Fruit fly (Drosophila melanogaster) whole organism, embryonic: ENCODE results near the gene CG6933.
A peak's percentile ranks its signal among the peaks of the same experiment; 100 is the strongest.

ENCODE experiments used
- Aef1 ChIP-seq: fragments of 200-800 bp; sonication (Bioruptor generic); IDR thresholded peaks from 3 replicates; pipeline ENCODE4 v1.3.6; 2022; ENCODE audit warnings: missing biosample characterization, missing genetic modification characterization
- Atf6 ChIP-seq: fragments of 200-800 bp; sonication (Bioruptor generic); IDR thresholded peaks from 2 replicates; pipeline ENCODE4 v1.3.6; 2022; ENCODE audit warnings: missing biosample characterization, missing genetic modification characterization
- B-H2 ChIP-seq: fragments of 200-800 bp; sonication (Bioruptor generic); optimal IDR thresholded peaks from 2 replicates; lab custom pipeline; 2018; ENCODE audit warnings: missing biosample characterization, mild to moderate bottlenecking, missing genetic modification characterization
- BtbVII ChIP-seq: fragments of 200-800 bp; sonication (Bioruptor generic); optimal IDR thresholded peaks from 3 replicates; lab custom pipeline; 2017; ENCODE audit warnings: missing biosample characterization, mild to moderate bottlenecking, missing genetic modification characterization
- CG10267 ChIP-seq: fragments of 200-800 bp; sonication (Bioruptor generic); optimal IDR thresholded peaks from 2 replicates; lab custom pipeline; 2018; ENCODE audit warnings: missing biosample characterization, mild to moderate bottlenecking, missing genetic modification characterization, moderate library complexity
- CG12155 ChIP-seq: fragments of 200-800 bp; sonication (Bioruptor generic); optimal IDR thresholded peaks from 3 replicates; lab custom pipeline; 2016; ENCODE audit warnings: missing biosample characterization, missing genetic modification characterization
- CG13296 ChIP-seq: fragments of 200-800 bp; sonication (Bioruptor generic); optimal IDR thresholded peaks from 3 replicates; lab custom pipeline; 2018; ENCODE audit warnings: missing biosample characterization, mild to moderate bottlenecking, missing genetic modification characterization
- CG2120 ChIP-seq: fragments of 200-800 bp; sonication (Bioruptor generic); optimal IDR thresholded peaks from 3 replicates; lab custom pipeline; 2016; ENCODE audit warnings: missing biosample characterization, missing genetic modification characterization
- CG2678 ChIP-seq: fragments of 200-800 bp; sonication (Bioruptor generic); optimal IDR thresholded peaks from 3 replicates; lab custom pipeline; 2019; ENCODE audit warnings: missing biosample characterization, mild to moderate bottlenecking, missing genetic modification characterization, moderate library complexity
- CG31224 ChIP-seq: fragments of 200-800 bp; sonication (Bioruptor generic); IDR thresholded peaks from 2 replicates; pipeline ENCODE4 v1.3.6; 2022; ENCODE audit warnings: missing biosample characterization, missing genetic modification characterization
- CG34376 ChIP-seq: fragments of 200-800 bp; sonication (Bioruptor generic); optimal IDR thresholded peaks from 2 replicates; lab custom pipeline; 2018; ENCODE audit warnings: missing biosample characterization, mild to moderate bottlenecking, missing genetic modification characterization
- CG8924 ChIP-seq: fragments of 200-800 bp; optimal IDR thresholded peaks from 3 replicates; lab custom pipeline; 2019; ENCODE audit warnings: missing biosample characterization, mild to moderate bottlenecking, missing genetic modification characterization, moderate library complexity
- CG9727 ChIP-seq: fragments of 200-800 bp; sonication (Bioruptor generic); optimal IDR thresholded peaks from 3 replicates; lab custom pipeline; 2017; ENCODE audit warnings: missing biosample characterization, mild to moderate bottlenecking, missing genetic modification characterization
- CoRest ChIP-seq: fragments of 200-800 bp; sonication (Bioruptor generic); optimal IDR thresholded peaks from 3 replicates; lab custom pipeline; 2018; ENCODE audit warnings: missing biosample characterization, mild to moderate bottlenecking, missing genetic modification characterization, moderate library complexity
- Ets65A ChIP-seq: fragments of 200-800 bp; sonication (Bioruptor generic); peaks from one replicate; lab custom pipeline; 2016; ENCODE audit warnings: missing biosample characterization, missing genetic modification characterization
- Fer3 ChIP-seq: fragments of 200-800 bp; sonication (Bioruptor generic); optimal IDR thresholded peaks from 2 replicates; lab custom pipeline; 2018; ENCODE audit warnings: missing biosample characterization, mild to moderate bottlenecking, missing genetic modification characterization, moderate library complexity
- GATAe ChIP-seq: fragments of 200-800 bp; sonication (Bioruptor generic); conservative IDR thresholded peaks from 2 replicates; pipeline ENCODE4 v1.3.6; 2022; ENCODE audit warnings: missing biosample characterization, missing genetic modification characterization
- Gsc ChIP-seq: fragments of 200-800 bp; sonication (Bioruptor generic); IDR thresholded peaks from 2 replicates; pipeline ENCODE4 v1.3.6; 2022; ENCODE audit warnings: missing biosample characterization, missing genetic modification characterization
- MTF-1 ChIP-seq: fragments of 200-800 bp; sonication (Bioruptor generic); optimal IDR thresholded peaks from 2 replicates; lab custom pipeline; 2018; ENCODE audit warnings: missing biosample characterization, mild to moderate bottlenecking, missing genetic modification characterization, borderline replicate concordance
- Med ChIP-seq: fragments of 200-800 bp; sonication (Bioruptor generic); peaks from one replicate; lab custom pipeline; 2016; ENCODE audit warnings: missing biosample characterization, missing genetic modification characterization, mild to moderate bottlenecking, inconsistent platforms, moderate library complexity
- Mes4 ChIP-seq: fragments of 200-800 bp; sonication (Bioruptor generic); optimal IDR thresholded peaks from 2 replicates; lab custom pipeline; 2016; ENCODE audit warnings: missing biosample characterization, missing genetic modification characterization
- Mrtf ChIP-seq: fragments of 200-800 bp; sonication (Bioruptor generic); IDR thresholded peaks from 3 replicates; pipeline ENCODE4 v1.3.6; 2022; ENCODE audit warnings: missing biosample characterization, missing genetic modification characterization
- Nf-YC ChIP-seq: fragments of 200-800 bp; optimal IDR thresholded peaks from 3 replicates; lab custom pipeline; 2019; ENCODE audit warnings: missing biosample characterization, mild to moderate bottlenecking, missing genetic modification characterization, moderate library complexity
- Oli ChIP-seq: fragments of 200-800 bp; sonication (Bioruptor generic); optimal IDR thresholded peaks from 2 replicates; lab custom pipeline; 2018; ENCODE audit warnings: missing biosample characterization, mild to moderate bottlenecking, missing genetic modification characterization, moderate library complexity
- Rfx ChIP-seq: fragments of 200-800 bp; sonication (Bioruptor generic); IDR thresholded peaks from 2 replicates; pipeline ENCODE4 v1.3.6; 2022; ENCODE audit warnings: missing biosample characterization, missing genetic modification characterization
- Six4 ChIP-seq: fragments of 200-800 bp; sonication (Bioruptor generic); optimal IDR thresholded peaks from 2 replicates; lab custom pipeline; 2016; ENCODE audit warnings: missing biosample characterization, missing genetic modification characterization
- Vsx1 ChIP-seq: fragments of 200-800 bp; sonication (Bioruptor generic); optimal IDR thresholded peaks from 2 replicates; lab custom pipeline; 2017; ENCODE audit warnings: missing biosample characterization, mild to moderate bottlenecking, missing genetic modification characterization, missing genetic modification reagents
- ash1 ChIP-seq: fragments of 200-800 bp; sonication (Bioruptor generic); optimal IDR thresholded peaks from 2 replicates; lab custom pipeline; 2018; ENCODE audit warnings: missing biosample characterization, mild to moderate bottlenecking, missing genetic modification characterization
- chif ChIP-seq, 2 experiments: fragments of 200-800 bp; sonication (Bioruptor generic); optimal IDR thresholded peaks; 3 replicates each; lab custom pipeline; 2016; ENCODE audit warnings: missing biosample characterization in 2 of 2, missing genetic modification characterization in 2 of 2
- cwo ChIP-seq: fragments of 200-800 bp; sonication (Bioruptor generic); optimal IDR thresholded peaks from 3 replicates; lab custom pipeline; 2017; ENCODE audit warnings: missing biosample characterization, missing genetic modification characterization, mild to moderate bottlenecking, moderate library complexity, missing genetic modification reagents
- exex ChIP-seq: fragments of 200-800 bp; sonication (Bioruptor generic); optimal IDR thresholded peaks from 4 replicates; lab custom pipeline; 2018; ENCODE audit warnings: missing biosample characterization, mild to moderate bottlenecking, missing genetic modification characterization, moderate library complexity
- fd3F ChIP-seq: fragments of 200-800 bp; sonication (Bioruptor generic); optimal IDR thresholded peaks from 2 replicates; lab custom pipeline; 2018; ENCODE audit warnings: missing biosample characterization, mild to moderate bottlenecking, missing genetic modification characterization, moderate library complexity
- gem ChIP-seq: fragments of 200-800 bp; sonication (Bioruptor generic); optimal IDR thresholded peaks from 2 replicates; lab custom pipeline; 2019; ENCODE audit warnings: missing biosample characterization, mild to moderate bottlenecking, missing genetic modification characterization, moderate library complexity
- grn ChIP-seq: fragments of 200-800 bp; sonication (Bioruptor generic); optimal IDR thresholded peaks from 3 replicates; lab custom pipeline; 2017; ENCODE audit warnings: missing biosample characterization, missing genetic modification characterization
- jing ChIP-seq: fragments of 200-800 bp; sonication (Bioruptor generic); optimal IDR thresholded peaks from 2 replicates; lab custom pipeline; 2018; ENCODE audit warnings: missing biosample characterization, mild to moderate bottlenecking, missing genetic modification characterization
- lab ChIP-seq: fragments of 200-800 bp; sonication (Bioruptor generic); optimal IDR thresholded peaks from 3 replicates; lab custom pipeline; 2017; ENCODE audit warnings: missing biosample characterization, missing genetic modification characterization, mild to moderate bottlenecking, moderate library complexity, missing genetic modification reagents
- lmd ChIP-seq: fragments of 200-800 bp; sonication (Bioruptor generic); IDR thresholded peaks from 2 replicates; pipeline ENCODE4 v1.3.6; 2022; ENCODE audit warnings: missing biosample characterization, missing genetic modification characterization
- mirr ChIP-seq: fragments of 200-800 bp; sonication (Bioruptor generic); optimal IDR thresholded peaks from 3 replicates; lab custom pipeline; 2018; ENCODE audit warnings: missing biosample characterization, mild to moderate bottlenecking, missing genetic modification characterization
- p53 ChIP-seq: fragments of 200-800 bp; sonication (Bioruptor generic); optimal IDR thresholded peaks from 2 replicates; lab custom pipeline; 2016; ENCODE audit warnings: missing biosample characterization, missing genetic modification characterization
- row ChIP-seq: fragments of 200-800 bp; sonication (Bioruptor generic); IDR thresholded peaks from 3 replicates; pipeline ENCODE4 v1.3.6; 2022; ENCODE audit warnings: missing biosample characterization, missing genetic modification characterization
- run ChIP-seq: fragments of 200-800 bp; sonication (Bioruptor generic); optimal IDR thresholded peaks from 3 replicates; lab custom pipeline; 2018; ENCODE audit warnings: missing biosample characterization, mild to moderate bottlenecking, missing genetic modification characterization
- sens-2 ChIP-seq: fragments of 200-800 bp; sonication (Bioruptor generic); IDR thresholded peaks from 2 replicates; pipeline ENCODE4 v1.3.6; 2022; ENCODE audit warnings: missing biosample characterization, missing genetic modification characterization
- slp2 ChIP-seq: fragments of 200-800 bp; sonication (Bioruptor generic); optimal IDR thresholded peaks from 2 replicates; lab custom pipeline; 2016; ENCODE audit warnings: missing biosample characterization, missing genetic modification characterization
- sna ChIP-seq: fragments of 200-800 bp; sonication (Bioruptor generic); IDR thresholded peaks from 2 replicates; pipeline ENCODE4 v1.3.6; 2022; ENCODE audit warnings: missing biosample characterization, missing genetic modification characterization; ENCODE audit not compliant: partially characterized antibody
- sug ChIP-seq: fragments of 200-800 bp; optimal IDR thresholded peaks from 2 replicates; lab custom pipeline; 2019; ENCODE audit warnings: missing biosample characterization, mild to moderate bottlenecking, missing genetic modification characterization, moderate library complexity
- vvl ChIP-seq: fragments of 200-800 bp; sonication (Bioruptor generic); IDR thresholded peaks from 2 replicates; pipeline ENCODE4 v1.3.6; 2022; ENCODE audit warnings: missing biosample characterization, missing genetic modification characterization

Gene CG6933

DNA sequence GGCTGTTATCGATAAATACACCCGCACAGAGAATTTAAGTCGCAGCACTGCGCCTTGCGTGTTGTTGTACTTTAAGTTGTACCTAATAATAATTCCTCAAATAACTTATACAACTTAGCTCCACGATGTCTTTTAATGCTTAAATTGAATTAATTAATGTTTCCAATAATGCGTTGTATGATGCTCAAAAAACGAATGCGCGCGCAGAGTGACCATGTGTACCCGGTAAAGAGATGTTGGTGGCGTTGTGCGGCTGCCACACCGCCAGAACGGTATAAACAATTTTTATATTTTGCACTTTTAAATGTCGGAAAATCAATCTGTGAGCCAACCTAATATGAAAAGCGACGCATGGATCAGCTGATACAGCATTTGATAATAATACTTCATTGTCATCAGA, 5.9 kb upstream of the CG6933 start (continued):
- TF ChIP-seq Gsc (GFP tag; lab: Robert Waterston, UW) (no peak), chif (GFP tag; optimal IDR thresholded peaks at IDR 0.05; lab: Kevin White, UChicago) (no peak), CG12155 (GFP tag; lab: Kevin White, UChicago) (no peak), jing (GFP tag; lab: Kevin White, UChicago) (no peak), sens-2 (no peak), Nf-YC (no peak), CG10267 (tag; lab: Kevin White, UChicago) (peak; percentile 21), GATAe (GFP tag; lab: Robert Waterston, UW) (no peak), Aef1 (GFP tag; lab: Robert Waterston, UW) (no peak), CG31224 (no peak)

- no peak for TF ChIP-seq sna (GFP tag; lab: Robert Waterston, UW)
- TF ChIP-seq grn, result peak; percentile 56
- peak; percentile 13 for TF ChIP-seq Vsx1 (GFP tag; lab: Kevin White, UChicago)
- TF ChIP-seq B-H2 (GFP tag; lab: Kevin White, UChicago), result peak; percentile 25
- TF ChIP-seq sug, result peak; percentile 62
- TF ChIP-seq lab (GFP tag; lab: Kevin White, UChicago), result peak; percentile 16
- TF ChIP-seq slp2 (GFP tag; lab: Kevin White, UChicago), result no peak
- TF ChIP-seq GATAe (GFP tag; lab: Robert Waterston, UW), result no peak
- TF ChIP-seq mirr, result peak; percentile 19
- peak; percentile 88 for TF ChIP-seq CG34376 (GFP tag; lab: Kevin White, UChicago)
- TF ChIP-seq CG2678, result peak; percentile 19
- TF ChIP-seq CG13296 (GFP tag; lab: Kevin White, UChicago), result peak; percentile 12
- TF ChIP-seq Mrtf (GFP tag; lab: Robert Waterston, UW), result no peak
- TF ChIP-seq MTF-1 (GFP tag; lab: Kevin White, UChicago), result no peak
- peak; percentile 97 for TF ChIP-seq exex
- TF ChIP-seq, all 482 proteins: peak for 10
Observed at dm6 chr3L:20223398-20223951, 3.3 kb upstream of the CG6933 start, which contains the start of gene CG17147. TSS of gene CG17147 (plus strand) at chr3L:20223932.

DNA sequence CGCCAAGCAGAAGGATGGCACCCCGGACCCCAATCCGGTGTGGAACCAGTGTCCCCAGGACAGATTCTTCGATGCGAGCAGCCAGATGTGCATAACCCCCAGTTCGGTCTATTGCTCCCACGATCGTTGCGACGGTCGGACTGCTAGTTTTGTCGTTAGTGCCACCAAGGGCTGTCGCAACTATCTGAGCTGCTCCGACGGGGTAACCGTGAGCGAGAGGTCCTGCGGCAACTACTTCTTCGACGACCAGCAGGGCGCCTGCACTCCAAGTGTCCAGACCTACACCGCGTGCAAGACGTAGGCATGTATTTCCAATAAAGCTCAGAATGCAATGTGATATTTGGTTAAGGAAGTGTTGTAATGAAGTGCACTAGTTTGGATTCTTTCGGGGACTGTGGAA, 2.4 kb upstream of the CG6933 start:
- peak; percentile 93 for TF ChIP-seq Ets65A (GFP tag; lab: Kevin White, UChicago)
- TF ChIP-seq vvl (GFP tag; lab: Robert Waterston, UW), result no peak
- TF ChIP-seq ash1, result no peak

DNA sequence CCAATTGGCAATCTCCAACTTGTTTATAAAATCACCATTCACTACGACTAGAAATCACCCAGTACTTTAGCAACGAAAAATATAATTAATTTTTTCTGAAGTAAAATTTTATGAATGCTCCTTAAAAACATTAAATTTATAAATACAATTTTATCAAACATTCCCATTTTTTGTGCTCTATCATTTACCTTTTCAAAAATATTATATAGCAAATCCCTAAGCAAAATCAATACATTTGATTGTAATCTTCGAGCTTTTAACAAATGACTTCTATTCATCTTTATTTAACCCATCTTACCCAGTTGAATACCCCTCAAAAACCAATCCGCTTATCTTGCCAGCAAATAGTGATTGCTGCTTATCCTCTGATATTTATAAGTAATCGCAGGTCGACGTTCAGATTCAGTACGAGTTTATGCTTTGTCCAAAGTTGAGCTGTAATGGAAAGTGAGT, 1.2 kb upstream of the CG6933 start, which contains the start of gene CG17145:
Gene CG17145 (plus strand): TSS at position 403 of the 453 bp plus-strand sequence.
- TF ChIP-seq gem (tag; lab: Kevin White, UChicago) (peak; percentile 60), CG8924 (peak; percentile 30), Fer3 (tag; lab: Kevin White, UChicago) (peak; percentile 19), Six4 (GFP tag; lab: Kevin White, UChicago) (no peak), exex (peak; percentile 60), Nf-YC (peak; percentile 25), run (no peak), Med (GFP tag; lab: Kevin White, UChicago) (no peak), CG2120 (GFP tag; lab: Kevin White, UChicago) (peak; percentile 63), Rfx (GFP tag; lab: Robert Waterston, UW) (0 out of 2 replicates have a peak, but pooled peaks have one; percentile 28), Oli (tag; lab: Kevin White, UChicago) (peak; percentile 18), CG2678 (peak; percentile 63), lmd (peak; percentile 5; the same call in 1 of the 2 replicates), BtbVII (GFP tag; lab: Kevin White, UChicago) (peak; percentile 6), CG9727 (GFP tag; lab: Kevin White, UChicago) (peak; percentile 7), cwo (GFP tag; lab: Kevin White, UChicago) (peak; percentile 56), Mes4 (no peak), fd3F (peak; percentile 7), p53 (GFP tag; lab: Kevin White, UChicago) (no peak), CoRest (peak; percentile 52), Atf6 (GFP tag; lab: Robert Waterston, UW) (peak; percentile 68), row (GFP tag; lab: Robert Waterston, UW) (peak; percentile 51; the same call in 2 of the 3 replicates)
